Worm (Caenorhabditis elegans) whole organism, young adult: ENCODE measurements around the gene K05F1.14.

Source experiments
- B0019.2 ChIP-seq: fragments of 200-800 bp; sonication (Bioruptor generic); conservative IDR thresholded peaks from 2 replicates; pipeline ENCODE4 v1.3.6; 2022; ENCODE audit warnings: missing genetic modification reagents, missing genetic modification characterization, missing compliant biosample characterization
- B0336.3 ChIP-seq: fragments of 200-800 bp; sonication (Bioruptor generic); IDR thresholded peaks from 2 replicates; pipeline ENCODE4 v1.3.6; 2022; ENCODE audit warnings: missing genetic modification characterization, missing compliant biosample characterization
- F23B12.7 ChIP-seq: sonication (generic microtip); optimal IDR thresholded peaks from 2 replicates; lab custom pipeline; 2017; ENCODE audit warnings: missing genetic modification characterization, mild to moderate bottlenecking, missing compliant biosample characterization, antibody characterized with exemption, moderate library complexity; ENCODE audit not compliant: insufficient read depth
- F57C9.4 ChIP-seq: sonication (generic microtip); optimal IDR thresholded peaks from 2 replicates; lab custom pipeline; 2017; ENCODE audit warnings: mild to moderate bottlenecking, missing genetic modification characterization, missing compliant biosample characterization
- T07F8.4 ChIP-seq: sonication (generic microtip); optimal IDR thresholded peaks from 2 replicates; lab custom pipeline; 2016; ENCODE audit warnings: mild to moderate bottlenecking, missing genetic modification characterization, moderate library complexity, missing compliant biosample characterization
- Y56A3A.18 ChIP-seq: fragments of 200-800 bp; sonication (Bioruptor generic); IDR thresholded peaks from 2 replicates; pipeline ENCODE4 v1.3.6; 2022; ENCODE audit warnings: missing genetic modification reagents, missing genetic modification characterization, missing compliant biosample characterization
- Y95B8A.8 ChIP-seq: fragments of 200-800 bp; sonication (Bioruptor generic); IDR thresholded peaks from 2 replicates; pipeline ENCODE4 v1.3.6; 2022; ENCODE audit warnings: missing genetic modification reagents, missing genetic modification characterization, missing compliant biosample characterization
- ZK185.1 ChIP-seq: sonication (generic microtip); optimal IDR thresholded peaks from 2 replicates; lab custom pipeline; 2016; ENCODE audit warnings: mild to moderate bottlenecking, missing genetic modification characterization, missing compliant biosample characterization; ENCODE audit not compliant: poor library complexity, severe bottlenecking
- aptf-2 ChIP-seq: fragments of 200-800 bp; sonication (Bioruptor generic); conservative IDR thresholded peaks from 2 replicates; pipeline ENCODE4 v1.3.6; 2022; ENCODE audit warnings: missing genetic modification reagents, missing genetic modification characterization, missing compliant biosample characterization
- aptf-3 ChIP-seq: fragments of 200-800 bp; sonication (Bioruptor generic); IDR thresholded peaks from 2 replicates; pipeline ENCODE4 v1.3.6; 2022; ENCODE audit warnings: missing genetic modification characterization, missing compliant biosample characterization
- attf-3 ChIP-seq: fragments of 200-800 bp; sonication (Bioruptor generic); conservative IDR thresholded peaks from 2 replicates; pipeline ENCODE4 v1.3.6; 2022; ENCODE audit warnings: missing genetic modification reagents, missing genetic modification characterization, missing compliant biosample characterization
- attf-5 ChIP-seq: fragments of 200-800 bp; sonication (Bioruptor generic); optimal IDR thresholded peaks from 2 replicates; lab custom pipeline; 2018; ENCODE audit warnings: mild to moderate bottlenecking, missing genetic modification characterization, missing compliant biosample characterization
- attf-6 ChIP-seq: fragments of 200-800 bp; sonication (Bioruptor generic); IDR thresholded peaks from 2 replicates; pipeline ENCODE4 v1.3.6; 2022; ENCODE audit warnings: missing genetic modification reagents, missing genetic modification characterization, missing compliant biosample characterization
- bed-1 ChIP-seq: fragments of 200-800 bp; sonication (Bioruptor generic); IDR thresholded peaks from 2 replicates; pipeline ENCODE4 v1.3.6; 2022; ENCODE audit warnings: missing genetic modification reagents, missing genetic modification characterization, missing compliant biosample characterization
- ccch-3 ChIP-seq: fragments of 200-800 bp; sonication (Bioruptor generic); optimal IDR thresholded peaks from 2 replicates; lab custom pipeline; 2018; ENCODE audit warnings: mild to moderate bottlenecking, missing genetic modification characterization, missing compliant biosample characterization
- cebp-1 ChIP-seq, 2 experiments: fragments of 200-800 bp in 1 of 2; sonication (Bioruptor generic) in 1 of 2; sonication (generic microtip) in 1 of 2; IDR thresholded peaks in 1 of 2; optimal IDR thresholded peaks in 1 of 2; 2 replicates each; pipeline versions ENCODE4 v1.3.6 to Lab custom; 2017 to 2022; ENCODE audit warnings: missing compliant biosample characterization in 2 of 2, missing genetic modification characterization in 2 of 2, mild to moderate bottlenecking in 1 of 2, missing genetic modification reagents in 1 of 2, moderate library complexity in 1 of 2
- cebp-2 ChIP-seq: fragments of 200-800 bp; sonication (Bioruptor generic); IDR thresholded peaks from 2 replicates; pipeline ENCODE4 v1.3.6; 2022; ENCODE audit warnings: missing genetic modification characterization, missing compliant biosample characterization
- ceh-100 ChIP-seq: fragments of 200-800 bp; sonication (Bioruptor generic); IDR thresholded peaks from 2 replicates; pipeline ENCODE4 v1.3.6; 2022; ENCODE audit warnings: missing genetic modification reagents, missing genetic modification characterization, missing compliant biosample characterization
- ceh-79 ChIP-seq: sonication (generic microtip); optimal IDR thresholded peaks from 2 replicates; lab custom pipeline; 2017; ENCODE audit warnings: mild to moderate bottlenecking, missing genetic modification characterization, missing compliant biosample characterization
- die-1 ChIP-seq: sonication (generic microtip); optimal IDR thresholded peaks from 2 replicates; lab custom pipeline; 2016; ENCODE audit warnings: missing genotype, mild to moderate bottlenecking, missing genetic modification characterization, missing compliant biosample characterization
- efl-1 ChIP-seq: fragments of 150-350 bp; optimal IDR thresholded peaks from 2 replicates; lab custom pipeline; 2014; ENCODE audit warnings: missing biosample characterization, missing genetic modification reagents, missing genetic modification characterization
- egl-18 ChIP-seq: fragments of 200-800 bp; sonication (Bioruptor generic); IDR thresholded peaks from 2 replicates; pipeline ENCODE4 v1.3.6; 2022; ENCODE audit warnings: missing genetic modification reagents, missing genetic modification characterization, missing compliant biosample characterization
- egl-44 ChIP-seq: fragments of 200-800 bp; sonication (Bioruptor generic); IDR thresholded peaks from 2 replicates; pipeline ENCODE4 v1.3.6; 2022; ENCODE audit warnings: missing genetic modification reagents, missing genetic modification characterization, missing compliant biosample characterization
- ets-4 ChIP-seq: fragments of 200-800 bp; sonication (Bioruptor generic); optimal IDR thresholded peaks from 2 replicates; lab custom pipeline; 2018; ENCODE audit warnings: mild to moderate bottlenecking, missing genetic modification characterization, missing compliant biosample characterization
- fkh-3 ChIP-seq: sonication (generic microtip); optimal IDR thresholded peaks from 2 replicates; lab custom pipeline; 2016; ENCODE audit warnings: mild to moderate bottlenecking, missing genetic modification characterization, missing compliant biosample characterization
- gei-17 ChIP-seq: fragments of 200-800 bp; sonication (Bioruptor generic); optimal IDR thresholded peaks from 2 replicates; lab custom pipeline; 2018; ENCODE audit warnings: mild to moderate bottlenecking, missing genetic modification characterization, missing compliant biosample characterization
- him-1 ChIP-seq: sonication (generic microtip); optimal IDR thresholded peaks from 2 replicates; lab custom pipeline; 2016; ENCODE audit warnings: missing genotype, missing genetic modification reagents, missing genetic modification characterization, missing compliant biosample characterization
- hmg-1.2 ChIP-seq: fragments of 200-800 bp; sonication (Bioruptor generic); IDR thresholded peaks from 2 replicates; pipeline ENCODE4 v1.3.6; 2022; ENCODE audit warnings: missing genetic modification reagents, missing genetic modification characterization, missing compliant biosample characterization
- hrde-1 ChIP-seq: sonication (generic microtip); optimal IDR thresholded peaks from 2 replicates; lab custom pipeline; 2016; ENCODE audit warnings: missing genetic modification characterization, mild to moderate bottlenecking, missing compliant biosample characterization, moderate library complexity, missing genotype, missing genetic modification reagents, borderline replicate concordance
- hsf-1 ChIP-seq: fragments of 200-800 bp; sonication (Bioruptor generic); IDR thresholded peaks from 2 replicates; pipeline ENCODE4 v1.3.6; 2022; ENCODE audit warnings: missing genetic modification reagents, missing genetic modification characterization, missing compliant biosample characterization
- let-526 ChIP-seq: fragments of 200-800 bp; sonication (Bioruptor generic); IDR thresholded peaks from 2 replicates; pipeline ENCODE4 v1.3.6; 2022; ENCODE audit warnings: missing genetic modification reagents, missing genetic modification characterization, missing compliant biosample characterization
- let-607 ChIP-seq, 2 experiments: fragments of 200-800 bp in 1 of 2; sonication (Bioruptor generic) in 1 of 2; sonication (generic microtip) in 1 of 2; optimal IDR thresholded peaks; 2 replicates each; lab custom pipeline; 2016 to 2018; ENCODE audit warnings: mild to moderate bottlenecking in 2 of 2, missing compliant biosample characterization in 2 of 2, missing genetic modification characterization in 2 of 2, moderate library complexity in 2 of 2, missing genotype in 1 of 2
- lir-1 ChIP-seq: fragments of 200-800 bp; sonication (Bioruptor generic); conservative IDR thresholded peaks from 2 replicates; pipeline ENCODE4 v1.3.6; 2022; ENCODE audit warnings: missing genetic modification reagents, missing genetic modification characterization, missing compliant biosample characterization
- lsl-1 ChIP-seq: fragments of 200-800 bp; sonication (Bioruptor generic); optimal IDR thresholded peaks from 2 replicates; lab custom pipeline; 2018; ENCODE audit warnings: mild to moderate bottlenecking, missing genetic modification characterization, moderate library complexity, missing compliant biosample characterization
- madf-3 ChIP-seq: fragments of 200-800 bp; sonication (Bioruptor generic); IDR thresholded peaks from 2 replicates; pipeline ENCODE4 v1.3.6; 2022; ENCODE audit warnings: missing genetic modification reagents, missing genetic modification characterization, missing compliant biosample characterization
- mxl-1 ChIP-seq: sonication (generic microtip); optimal IDR thresholded peaks from 2 replicates; lab custom pipeline; 2016; ENCODE audit warnings: missing genetic modification characterization, missing compliant biosample characterization
- nhr-90 ChIP-seq: sonication (generic microtip); optimal IDR thresholded peaks from 2 replicates; lab custom pipeline; 2016; ENCODE audit warnings: missing genotype, mild to moderate bottlenecking, missing genetic modification characterization, missing compliant biosample characterization
- repo-1 ChIP-seq: sonication (generic microtip); optimal IDR thresholded peaks from 2 replicates; lab custom pipeline; 2017; ENCODE audit warnings: mild to moderate bottlenecking, missing genetic modification characterization, missing compliant biosample characterization
- rpc-1 ChIP-seq, 2 experiments: fragments of 150-350 bp in 1 of 2; sonication (generic microtip) in 1 of 2; optimal IDR thresholded peaks; 2 replicates each; lab custom pipeline; 2014 to 2018; ENCODE audit warnings: missing biosample characterization in 1 of 2, missing genetic modification characterization in 1 of 2, missing genetic modification reagents in 1 of 2, missing genotype in 1 of 2
- sdz-38 ChIP-seq: sonication (generic microtip); optimal IDR thresholded peaks from 2 replicates; lab custom pipeline; 2016; ENCODE audit warnings: missing genotype, missing genetic modification characterization, missing compliant biosample characterization
- snpc-1.3 ChIP-seq: sonication (generic microtip); optimal IDR thresholded peaks from 2 replicates; lab custom pipeline; 2017; ENCODE audit warnings: missing genetic modification characterization, mild to moderate bottlenecking, missing compliant biosample characterization, antibody characterized with exemption, moderate library complexity, missing genotype, missing genetic modification reagents; ENCODE audit not compliant: insufficient read depth
- xnd-1 ChIP-seq: sonication (generic microtip); optimal IDR thresholded peaks from 2 replicates; lab custom pipeline; 2016; ENCODE audit warnings: missing genotype, missing genetic modification reagents, missing genetic modification characterization, missing compliant biosample characterization
- ztf-18 ChIP-seq: sonication (generic microtip); optimal IDR thresholded peaks from 2 replicates; lab custom pipeline; 2016; ENCODE audit warnings: missing genotype, mild to moderate bottlenecking, missing genetic modification characterization, missing compliant biosample characterization
- ztf-25 ChIP-seq: fragments of 200-800 bp; sonication (Bioruptor generic); IDR thresholded peaks from 2 replicates; pipeline ENCODE4 v1.3.6; 2022; ENCODE audit warnings: missing genetic modification reagents, missing genetic modification characterization, missing compliant biosample characterization
- ztf-6 ChIP-seq: fragments of 200-800 bp; sonication (Bioruptor generic); IDR thresholded peaks from 2 replicates; pipeline ENCODE4 v1.3.6; 2022; ENCODE audit warnings: missing genetic modification reagents, missing genetic modification characterization, missing compliant biosample characterization

The K05F1.14 gene

ce11 chrII:5838453-5838852 is 46.1 kb upstream of the K05F1.14 start, which contains the start of gene ZK1248.15:
Gene ZK1248.15, minus strand, starts transcription at chrII:5838553.
- TF ChIP-seq F23B12.7 (tag; lab: Kevin White, UChicago) (no peak), mxl-1 (tag; lab: Kevin White, UChicago) (no peak), aptf-2 (no peak), T07F8.4 (tag; lab: Kevin White, UChicago) (no peak), hrde-1 (no peak), xnd-1 (tag; lab: Kevin White, UChicago) (no peak), attf-6 (no peak), B0019.2 (GFP tag; lab: Robert Waterston, UW) (no peak), nhr-90 (tag; lab: Kevin White, UChicago) (no peak), B0336.3 (no peak), die-1 (no peak), egl-44 (GFP tag; lab: Robert Waterston, UW) (no peak), ZK185.1 (tag; lab: Kevin White, UChicago) (no peak), ztf-18 (tag; lab: Kevin White, UChicago) (no peak), let-526 (no peak)

ce11 chrII:5836153-5836719 is 43.8 kb upstream of the K05F1.14 start, which contains the start of gene fzo-1:
Gene fzo-1, minus strand, starts transcription at chrII:5836203.
- TF ChIP-seq him-1 (no peak), aptf-2 (no peak), xnd-1 (tag; lab: Kevin White, UChicago) (no peak), egl-18 (GFP tag; lab: Robert Waterston, UW) (no peak), Y95B8A.8 (GFP tag; lab: Robert Waterston, UW) (no peak), Y56A3A.18 (GFP tag; lab: Robert Waterston, UW) (no peak), attf-3 (GFP tag; lab: Robert Waterston, UW) (no peak), let-607 (tag; optimal IDR thresholded peaks at IDR 0.05; lab: Kevin White, UChicago) (no peak), ztf-25 (GFP tag; lab: Robert Waterston, UW) (no peak), ztf-6 (no peak), ets-4 (no peak), sdz-38 (tag; lab: Kevin White, UChicago) (no peak), ceh-79 (tag; lab: Kevin White, UChicago) (no peak), fkh-3 (tag; lab: Kevin White, UChicago) (no peak), rpc-1 (optimal IDR thresholded peaks at IDR 0.05; lab: Kevin White, UChicago) (no peak), rpc-1 (tag; optimal IDR thresholded peaks at IDR 0.05; lab: Kevin White, UChicago) (no peak), ccch-3 (GFP tag; lab: Kevin White, UChicago) (no peak), bed-1 (GFP tag; lab: Robert Waterston, UW) (no peak), lsl-1 (no peak), nhr-90 (tag; lab: Kevin White, UChicago) (no peak), cebp-2 (GFP tag; lab: Robert Waterston, UW) (no peak), repo-1 (tag; lab: Kevin White, UChicago) (no peak), ceh-100 (peak; percentile 91), ZK185.1 (tag; lab: Kevin White, UChicago) (no peak), lir-1 (GFP tag; lab: Robert Waterston, UW) (no peak), die-1 (no peak), B0336.3 (no peak), efl-1 (no peak), aptf-3 (no peak), attf-5 (GFP tag; lab: Kevin White, UChicago) (peak; percentile 1), hmg-1.2 (GFP tag; lab: Robert Waterston, UW) (peak; percentile 17; the same call in 1 of the 2 replicates), let-526 (no peak), cebp-1 (GFP tag; IDR thresholded peaks at IDR 0.05; lab: Robert Waterston, UW) (no peak), cebp-1 (tag; optimal IDR thresholded peaks at IDR 0.05; lab: Kevin White, UChicago) (peak; percentile 9), madf-3 (GFP tag; lab: Robert Waterston, UW) (no peak), snpc-1.3 (tag; lab: Kevin White, UChicago) (no peak), hsf-1 (GFP tag; lab: Robert Waterston, UW) (no peak), gei-17 (GFP tag; lab: Kevin White, UChicago) (no peak), F57C9.4 (no peak)
